Fruit fly (Drosophila melanogaster): ENCODE measurements around the gene CG31013.

CG31013 gene

DNA sequence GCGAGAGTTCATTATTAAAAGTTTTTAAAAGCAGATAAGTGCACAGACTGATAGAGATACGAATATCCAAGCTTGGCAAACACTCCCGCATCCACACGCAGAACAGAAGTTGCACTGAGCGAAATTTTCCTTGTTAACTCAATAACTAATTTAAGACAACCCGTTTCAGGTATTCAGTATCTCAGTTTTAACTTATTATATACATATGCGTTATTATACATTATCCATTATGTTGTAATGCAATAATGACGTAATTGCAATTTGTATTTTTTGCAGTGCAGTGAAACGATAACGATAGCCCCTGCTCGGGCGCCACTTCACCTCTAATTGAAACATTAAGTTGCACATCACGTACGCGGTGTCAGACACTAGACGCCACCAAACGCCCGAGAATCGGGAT lies 2.4 kb downstream of the CG31013 start (continued):
- TF ChIP-seq tin (GFP tag; optimal IDR thresholded peaks at IDR 0.05) (peak; percentile 6), CG18476 (GFP tag; optimal IDR thresholded peaks at IDR 0.05) (no peak), ewg (GFP tag; optimal IDR thresholded peaks at IDR 0.05) (no peak), cwo (GFP tag; optimal IDR thresholded peaks at IDR 0.05) (no peak), Dbx (GFP tag; IDR thresholded peaks at IDR 0.05) (no peak), CG7928 (GFP tag; optimal IDR thresholded peaks at IDR 0.05) (no peak), CG15479 (GFP tag; optimal IDR thresholded peaks at IDR 0.05) (no peak), CG43689 (GFP tag; IDR thresholded peaks at IDR 0.05) (no peak), C15 (GFP tag; IDR thresholded peaks at IDR 0.05) (no peak), lilli (GFP tag; optimal IDR thresholded peaks at IDR 0.05) (peak; percentile 12), gt (GFP tag; IDR thresholded peaks at IDR 0.05) (no peak), CG13296 (GFP tag; optimal IDR thresholded peaks at IDR 0.05) (no peak), Sox102F (GFP tag; optimal IDR thresholded peaks at IDR 0.05) (peak; percentile 14), Hey (tag; optimal IDR thresholded peaks at IDR 0.05) (no peak), fd102C (GFP tag; optimal IDR thresholded peaks at IDR 0.05) (no peak), salm (tag; optimal IDR thresholded peaks at IDR 0.05) (no peak), nmo (GFP tag; optimal IDR thresholded peaks at IDR 0.05) (peak; percentile 18), CG12071 (GFP tag; optimal IDR thresholded peaks at IDR 0.05) (no peak), btn (GFP tag; optimal IDR thresholded peaks at IDR 0.05) (no peak), Chrac-16 (GFP tag; optimal IDR thresholded peaks at IDR 0.05) (peak; percentile 9), fd96Cb (tag; optimal IDR thresholded peaks at IDR 0.05) (peak; percentile 4), unpg (GFP tag; optimal IDR thresholded peaks at IDR 0.05) (peak; percentile 42), CG14860 (GFP tag; IDR thresholded peaks at IDR 0.05; ENCODE audit: partially characterized antibody) (no peak), CG4707 (GFP tag; optimal IDR thresholded peaks at IDR 0.05) (no peak), jing (GFP tag; optimal IDR thresholded peaks at IDR 0.05) (no peak), CG32772 (GFP tag; IDR thresholded peaks at IDR 0.05) (peak; percentile 40; the same call in 1 of the 2 replicates), dan (GFP tag; IDR thresholded peaks at IDR 0.05) (no peak), ttk (GFP tag; IDR thresholded peaks at IDR 0.05) (0 out of 2 replicates have a peak, but pooled peaks have one; percentile 34), Ets97D (GFP tag; optimal IDR thresholded peaks at IDR 0.05) (no peak), pum (GFP tag; optimal IDR thresholded peaks at IDR 0.05) (no peak), Fer3 (tag; optimal IDR thresholded peaks at IDR 0.05) (peak; percentile 6), Doc2 (GFP tag; IDR thresholded peaks at IDR 0.05) (no peak), Aef1 (GFP tag; IDR thresholded peaks at IDR 0.05) (peak; percentile 25; the same call in 1 of the 3 replicates), CG14014 (GFP tag; IDR thresholded peaks at IDR 0.05) (0 out of 2 replicates have a peak, but pooled peaks have one; percentile 14), CG8281 (tag; optimal IDR thresholded peaks at IDR 0.05) (no peak), CG13624 (GFP tag; optimal IDR thresholded peaks at IDR 0.05) (no peak), Fer1 (GFP tag; optimal IDR thresholded peaks at IDR 0.05) (no peak), CG9727 (GFP tag; optimal IDR thresholded peaks at IDR 0.05) (peak; percentile 23), dmrt99B (tag; optimal IDR thresholded peaks at IDR 0.05) (peak; percentile 40), CG12391 (tag; optimal IDR thresholded peaks at IDR 0.05) (peak; percentile 35), unc-4 (GFP tag; IDR thresholded peaks at IDR 0.05; ENCODE audit: partially characterized antibody) (no peak), CG17186 (GFP tag; optimal IDR thresholded peaks at IDR 0.05) (no peak), ash1 (GFP tag; optimal IDR thresholded peaks at IDR 0.05) (no peak), sd (tag; optimal IDR thresholded peaks at IDR 0.05) (no peak), CG1647 (GFP tag; optimal IDR thresholded peaks at IDR 0.05) (no peak), YL-1 (GFP tag; optimal IDR thresholded peaks at IDR 0.05) (no peak), Hr51 (GFP tag; optimal IDR thresholded peaks at IDR 0.05) (peak in 1 of 2 experiments; percentile 11), ATbp (GFP tag; optimal IDR thresholded peaks at IDR 0.05) (no peak), ab (GFP tag; optimal IDR thresholded peaks at IDR 0.05) (no peak), CG9609 (GFP tag; optimal IDR thresholded peaks at IDR 0.05) (no peak)

Measured in whole organism, embryonic.